Worm (Caenorhabditis elegans): ENCODE measurements around the gene nop-1.

DNA sequence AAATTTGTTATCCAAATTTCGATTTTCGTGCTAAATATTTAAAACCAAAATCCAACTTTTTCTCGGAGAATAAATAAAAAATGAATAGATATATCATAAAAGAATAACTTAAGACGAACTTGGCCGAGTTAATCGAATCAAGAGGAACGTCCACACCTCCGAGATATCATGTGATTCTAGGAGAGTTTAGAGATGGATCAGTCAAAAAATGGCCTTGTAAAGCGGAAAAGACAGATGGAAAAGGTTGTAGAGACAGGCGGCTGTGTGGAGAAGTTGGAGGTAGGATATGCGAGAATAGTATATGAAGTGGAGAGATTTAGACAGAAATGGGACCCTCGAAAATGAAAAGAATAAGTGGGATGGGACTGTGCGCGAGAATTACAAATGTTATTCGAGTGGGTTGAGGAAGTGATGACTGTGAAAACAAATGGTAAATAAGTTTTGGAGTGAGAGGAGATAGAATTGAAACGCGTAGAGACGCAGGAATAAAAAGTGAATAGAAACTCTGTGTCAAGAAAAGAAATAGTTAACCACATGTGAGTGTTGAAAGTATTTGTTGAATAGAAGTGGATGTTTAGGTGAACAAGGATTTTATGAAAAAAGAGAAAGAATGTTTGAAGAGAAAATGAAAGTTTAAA is 24.4 kb downstream of the nop-1 start:
- TF ChIP-seq lin-13 (GFP tag; optimal IDR thresholded peaks at IDR 0.05): no peak
- TF ChIP-seq nhr-12 (tag; optimal IDR thresholded peaks at IDR 0.05): no peak
- no peak for TF ChIP-seq fos-1 (tag; optimal IDR thresholded peaks at IDR 0.05)
- no peak for TF ChIP-seq nhr-23 (tag; optimal IDR thresholded peaks at IDR 0.05)
- no peak for TF ChIP-seq unc-39 (tag; optimal IDR thresholded peaks at IDR 0.05)
- no peak for TF ChIP-seq ztf-11 (tag; optimal IDR thresholded peaks at IDR 0.05)
- no peak for TF ChIP-seq skn-1 (tag; optimal IDR thresholded peaks at IDR 0.05)
- TF ChIP-seq zag-1 (tag; optimal IDR thresholded peaks at IDR 0.05): no peak
- TF ChIP-seq ztf-1 (GFP tag; conservative IDR thresholded peaks at IDR 0.05): no peak
- no peak for TF ChIP-seq ceh-82 (tag; optimal IDR thresholded peaks at IDR 0.05)
- peak; percentile 31 for TF ChIP-seq nhr-25 (tag; optimal IDR thresholded peaks at IDR 0.05)
- no peak for TF ChIP-seq mdl-1 (tag; optimal IDR thresholded peaks at IDR 0.05)

Measured in whole organism, L2 larva.